Worm (Caenorhabditis elegans) whole organism, young adult: ENCODE data around the gene T04C4.3.

Source experiments
- D2030.7 ChIP-seq: fragments of 200-800 bp; sonication (Bioruptor generic); IDR thresholded peaks from 2 replicates; pipeline ENCODE4 v1.3.6; 2022; ENCODE audit warnings: missing genetic modification reagents, missing genetic modification characterization, missing compliant biosample characterization
- F22D6.2 ChIP-seq: sonication (generic microtip); optimal IDR thresholded peaks from 2 replicates; lab custom pipeline; 2016; ENCODE audit warnings: mild to moderate bottlenecking, missing genetic modification characterization, missing compliant biosample characterization
- F23B12.7 ChIP-seq: sonication (generic microtip); optimal IDR thresholded peaks from 2 replicates; lab custom pipeline; 2017; ENCODE audit warnings: missing genetic modification characterization, mild to moderate bottlenecking, missing compliant biosample characterization, antibody characterized with exemption, moderate library complexity; ENCODE audit not compliant: insufficient read depth
- F37B4.10 ChIP-seq: fragments of 200-800 bp; sonication (Bioruptor generic); IDR thresholded peaks from 2 replicates; pipeline ENCODE4 v1.3.6; 2022; ENCODE audit warnings: missing genetic modification characterization, missing compliant biosample characterization
- F52B5.7 ChIP-seq: sonication (generic microtip); optimal IDR thresholded peaks from 2 replicates; lab custom pipeline; 2016; ENCODE audit warnings: mild to moderate bottlenecking, missing genetic modification characterization, missing compliant biosample characterization
- K11D2.4 ChIP-seq: fragments of 200-800 bp; sonication (Bioruptor generic); IDR thresholded peaks from 2 replicates; pipeline ENCODE4 v1.3.6; 2022; ENCODE audit warnings: missing genetic modification reagents, missing genetic modification characterization, missing compliant biosample characterization
- K12H6.12 ChIP-seq: fragments of 200-800 bp; sonication (Bioruptor generic); optimal IDR thresholded peaks from 2 replicates; lab custom pipeline; 2018; ENCODE audit warnings: mild to moderate bottlenecking, missing genetic modification characterization, missing compliant biosample characterization
- Y53F4B.3 ChIP-seq: fragments of 200-800 bp; sonication (Bioruptor generic); IDR thresholded peaks from 2 replicates; pipeline ENCODE4 v1.3.6; 2022; ENCODE audit warnings: missing genetic modification reagents, missing genetic modification characterization, missing compliant biosample characterization
- akir-1 ChIP-seq: fragments of 200-800 bp; sonication (Bioruptor generic); optimal IDR thresholded peaks from 2 replicates; lab custom pipeline; 2018; ENCODE audit warnings: mild to moderate bottlenecking, missing genetic modification characterization, moderate library complexity, missing compliant biosample characterization
- ama-1 ChIP-seq, 3 experiments: fragments of 150-350 bp in 1 of 3; sonication (generic microtip) in 2 of 3; optimal IDR thresholded peaks; 2 replicates each; lab custom pipeline; 2014 to 2018; ENCODE audit warnings: missing biosample characterization in 2 of 3, missing genetic modification characterization in 2 of 3, missing genetic modification reagents in 2 of 3
- attf-3 ChIP-seq: fragments of 200-800 bp; sonication (Bioruptor generic); conservative IDR thresholded peaks from 2 replicates; pipeline ENCODE4 v1.3.6; 2022; ENCODE audit warnings: missing genetic modification reagents, missing genetic modification characterization, missing compliant biosample characterization
- attf-5 ChIP-seq: fragments of 200-800 bp; sonication (Bioruptor generic); optimal IDR thresholded peaks from 2 replicates; lab custom pipeline; 2018; ENCODE audit warnings: mild to moderate bottlenecking, missing genetic modification characterization, missing compliant biosample characterization
- bed-1 ChIP-seq: fragments of 200-800 bp; sonication (Bioruptor generic); IDR thresholded peaks from 2 replicates; pipeline ENCODE4 v1.3.6; 2022; ENCODE audit warnings: missing genetic modification reagents, missing genetic modification characterization, missing compliant biosample characterization
- cebp-1 ChIP-seq, 2 experiments: fragments of 200-800 bp in 1 of 2; sonication (Bioruptor generic) in 1 of 2; sonication (generic microtip) in 1 of 2; IDR thresholded peaks in 1 of 2; optimal IDR thresholded peaks in 1 of 2; 2 replicates each; pipeline versions ENCODE4 v1.3.6 to Lab custom; 2017 to 2022; ENCODE audit warnings: missing compliant biosample characterization in 2 of 2, missing genetic modification characterization in 2 of 2, mild to moderate bottlenecking in 1 of 2, missing genetic modification reagents in 1 of 2, moderate library complexity in 1 of 2
- cebp-2 ChIP-seq: fragments of 200-800 bp; sonication (Bioruptor generic); IDR thresholded peaks from 2 replicates; pipeline ENCODE4 v1.3.6; 2022; ENCODE audit warnings: missing genetic modification characterization, missing compliant biosample characterization
- ceh-27 ChIP-seq: fragments of 200-800 bp; sonication (Bioruptor generic); optimal IDR thresholded peaks from 2 replicates; lab custom pipeline; 2018; ENCODE audit warnings: mild to moderate bottlenecking, missing genetic modification characterization, moderate library complexity, missing compliant biosample characterization
- chd-7 ChIP-seq: sonication (generic microtip); optimal IDR thresholded peaks from 2 replicates; lab custom pipeline; 2016; ENCODE audit warnings: mild to moderate bottlenecking, missing genetic modification characterization, moderate library complexity, missing compliant biosample characterization
- dpl-1 ChIP-seq: fragments of 150-350 bp; optimal IDR thresholded peaks from 2 replicates; lab custom pipeline; 2014; ENCODE audit warnings: missing biosample characterization, missing genetic modification reagents, missing genetic modification characterization
- efl-1 ChIP-seq: fragments of 150-350 bp; optimal IDR thresholded peaks from 2 replicates; lab custom pipeline; 2014; ENCODE audit warnings: missing biosample characterization, missing genetic modification reagents, missing genetic modification characterization
- ets-4 ChIP-seq: fragments of 200-800 bp; sonication (Bioruptor generic); optimal IDR thresholded peaks from 2 replicates; lab custom pipeline; 2018; ENCODE audit warnings: mild to moderate bottlenecking, missing genetic modification characterization, missing compliant biosample characterization
- fkh-3 ChIP-seq: sonication (generic microtip); optimal IDR thresholded peaks from 2 replicates; lab custom pipeline; 2016; ENCODE audit warnings: mild to moderate bottlenecking, missing genetic modification characterization, missing compliant biosample characterization
- gei-17 ChIP-seq: fragments of 200-800 bp; sonication (Bioruptor generic); optimal IDR thresholded peaks from 2 replicates; lab custom pipeline; 2018; ENCODE audit warnings: mild to moderate bottlenecking, missing genetic modification characterization, missing compliant biosample characterization
- hlh-26 ChIP-seq: fragments of 200-800 bp; sonication (Bioruptor generic); conservative IDR thresholded peaks from 2 replicates; pipeline ENCODE4 v1.3.6; 2022; ENCODE audit warnings: missing genetic modification reagents, missing genetic modification characterization, missing compliant biosample characterization
- hmg-1.2 ChIP-seq: fragments of 200-800 bp; sonication (Bioruptor generic); IDR thresholded peaks from 2 replicates; pipeline ENCODE4 v1.3.6; 2022; ENCODE audit warnings: missing genetic modification reagents, missing genetic modification characterization, missing compliant biosample characterization
- hmg-20 ChIP-seq: fragments of 200-800 bp; sonication (Bioruptor generic); IDR thresholded peaks from 2 replicates; pipeline ENCODE4 v1.3.6; 2022; ENCODE audit warnings: missing genetic modification reagents, missing genetic modification characterization, missing compliant biosample characterization
- hsf-1 ChIP-seq: fragments of 200-800 bp; sonication (Bioruptor generic); IDR thresholded peaks from 2 replicates; pipeline ENCODE4 v1.3.6; 2022; ENCODE audit warnings: missing genetic modification reagents, missing genetic modification characterization, missing compliant biosample characterization
- let-607 ChIP-seq, 2 experiments: fragments of 200-800 bp in 1 of 2; sonication (Bioruptor generic) in 1 of 2; sonication (generic microtip) in 1 of 2; optimal IDR thresholded peaks; 2 replicates each; lab custom pipeline; 2016 to 2018; ENCODE audit warnings: mild to moderate bottlenecking in 2 of 2, missing compliant biosample characterization in 2 of 2, missing genetic modification characterization in 2 of 2, moderate library complexity in 2 of 2, missing genotype in 1 of 2
- lin-35 ChIP-seq, 3 experiments: fragments of 150-350 bp in 2 of 3; sonication (generic microtip) in 1 of 3; optimal IDR thresholded peaks; 2 replicates each; lab custom pipeline; 2014 to 2018; ENCODE audit warnings: missing biosample characterization in 3 of 3, missing genetic modification characterization in 3 of 3, missing genetic modification reagents in 3 of 3
- lin-54 ChIP-seq: fragments of 200-800 bp; sonication (Bioruptor generic); optimal IDR thresholded peaks from 2 replicates; lab custom pipeline; 2018; ENCODE audit warnings: mild to moderate bottlenecking, missing genetic modification characterization, missing compliant biosample characterization
- lir-1 ChIP-seq: fragments of 200-800 bp; sonication (Bioruptor generic); conservative IDR thresholded peaks from 2 replicates; pipeline ENCODE4 v1.3.6; 2022; ENCODE audit warnings: missing genetic modification reagents, missing genetic modification characterization, missing compliant biosample characterization
- madf-6 ChIP-seq: fragments of 200-800 bp; sonication (Bioruptor generic); IDR thresholded peaks from 2 replicates; pipeline ENCODE4 v1.3.6; 2022; ENCODE audit warnings: missing genetic modification reagents, missing genetic modification characterization, missing compliant biosample characterization
- mcd-1 ChIP-seq: fragments of 200-800 bp; sonication (Bioruptor generic); IDR thresholded peaks from 2 replicates; pipeline ENCODE4 v1.3.6; 2022; ENCODE audit warnings: missing genetic modification reagents, missing genetic modification characterization, missing compliant biosample characterization
- rcor-1 ChIP-seq: fragments of 200-800 bp; sonication (Bioruptor generic); IDR thresholded peaks from 2 replicates; pipeline ENCODE4 v1.3.6; 2022; ENCODE audit warnings: missing genetic modification reagents, missing genetic modification characterization, missing compliant biosample characterization
- rec-8 ChIP-seq, 2 experiments: sonication (generic microtip); optimal IDR thresholded peaks; 2 replicates each; lab custom pipeline; 2016; ENCODE audit warnings: mild to moderate bottlenecking in 2 of 2, missing genetic modification characterization in 2 of 2, missing genetic modification reagents in 2 of 2, missing genotype in 2 of 2, missing biosample characterization in 1 of 2, missing compliant biosample characterization in 1 of 2, moderate library complexity in 1 of 2
- repo-1 ChIP-seq: sonication (generic microtip); optimal IDR thresholded peaks from 2 replicates; lab custom pipeline; 2017; ENCODE audit warnings: mild to moderate bottlenecking, missing genetic modification characterization, missing compliant biosample characterization
- sdz-38 ChIP-seq: sonication (generic microtip); optimal IDR thresholded peaks from 2 replicates; lab custom pipeline; 2016; ENCODE audit warnings: missing genotype, missing genetic modification characterization, missing compliant biosample characterization
- snpc-4 ChIP-seq, 5 experiments: fragments of 150-350 bp in 1 of 5; sonication (generic microtip) in 4 of 5; optimal IDR thresholded peaks; 2 replicates each; lab custom pipeline; 2014 to 2018; ENCODE audit warnings: missing genetic modification characterization in 5 of 5, missing biosample characterization in 3 of 5, antibody characterized with exemption in 2 of 5, mild to moderate bottlenecking in 2 of 5, missing compliant biosample characterization in 2 of 5, missing genotype in 2 of 5, moderate library complexity in 2 of 5, missing genetic modification reagents in 1 of 5
- sptf-2 ChIP-seq: fragments of 200-800 bp; sonication (Bioruptor generic); optimal IDR thresholded peaks from 2 replicates; lab custom pipeline; 2018; ENCODE audit warnings: mild to moderate bottlenecking, missing genetic modification characterization, missing compliant biosample characterization
- tlf-1 ChIP-seq: fragments of 200-800 bp; sonication (Bioruptor generic); optimal IDR thresholded peaks from 2 replicates; lab custom pipeline; 2018; ENCODE audit warnings: mild to moderate bottlenecking, missing genetic modification characterization, missing compliant biosample characterization
- zfh-2 ChIP-seq: fragments of 200-800 bp; sonication (Bioruptor generic); conservative IDR thresholded peaks from 2 replicates; pipeline ENCODE4 v1.3.6; 2022; ENCODE audit warnings: missing genetic modification reagents, missing genetic modification characterization, missing compliant biosample characterization
- zim-3 ChIP-seq: sonication (generic microtip); optimal IDR thresholded peaks from 2 replicates; lab custom pipeline; 2017; ENCODE audit warnings: mild to moderate bottlenecking, missing genetic modification characterization, moderate library complexity, missing compliant biosample characterization
- ztf-22 ChIP-seq: fragments of 200-800 bp; sonication (Bioruptor generic); optimal IDR thresholded peaks from 2 replicates; lab custom pipeline; 2018; ENCODE audit warnings: mild to moderate bottlenecking, missing genetic modification characterization, moderate library complexity, missing compliant biosample characterization
- ztf-25 ChIP-seq: fragments of 200-800 bp; sonication (Bioruptor generic); IDR thresholded peaks from 2 replicates; pipeline ENCODE4 v1.3.6; 2022; ENCODE audit warnings: missing genetic modification reagents, missing genetic modification characterization, missing compliant biosample characterization
- ztf-28 ChIP-seq: fragments of 200-800 bp; sonication (Bioruptor generic); IDR thresholded peaks from 2 replicates; pipeline ENCODE4 v1.3.6; 2022; ENCODE audit warnings: missing genetic modification reagents, missing genetic modification characterization, missing compliant biosample characterization

The T04C4.3 gene

ce11 chrIV:2221350-2221749 lies 4.7 kb upstream of the T04C4.3 start:
- TF ChIP-seq cebp-1 (GFP tag; IDR thresholded peaks at IDR 0.05; lab: Robert Waterston, UW) (0 out of 2 replicates have a peak, but pooled peaks have one; percentile 24), cebp-1 (tag; optimal IDR thresholded peaks at IDR 0.05; lab: Kevin White, UChicago) (no peak), gei-17 (GFP tag; lab: Kevin White, UChicago) (no peak), hmg-20 (GFP tag; lab: Robert Waterston, UW) (no peak), attf-3 (no peak), sdz-38 (tag; lab: Kevin White, UChicago) (no peak), Y53F4B.3 (no peak)

- TF ChIP-seq repo-1 (tag; lab: Kevin White, UChicago) (no peak), K12H6.12 (tag; lab: Kevin White, UChicago) (no peak), dpl-1 (no peak), ztf-25 (GFP tag; lab: Robert Waterston, UW) (no peak), hsf-1 (GFP tag; lab: Robert Waterston, UW) (no peak), F23B12.7 (tag; lab: Kevin White, UChicago) (no peak), lin-54 (GFP tag; lab: Kevin White, UChicago) (no peak), tlf-1 (GFP tag; lab: Kevin White, UChicago) (no peak), chd-7 (tag; lab: Kevin White, UChicago) (no peak), let-607 (tag; optimal IDR thresholded peaks at IDR 0.05; lab: Kevin White, UChicago) (no peak), efl-1 (GFP tag; lab: Kevin White, UChicago) (no peak), zfh-2 (GFP tag; lab: Robert Waterston, UW) (no peak), madf-6 (no peak), ceh-27 (GFP tag; lab: Kevin White, UChicago) (no peak), F22D6.2 (tag; lab: Kevin White, UChicago) (no peak), F37B4.10 (no peak), F52B5.7 (tag; lab: Kevin White, UChicago) (no peak)
Observed at ce11 chrIV:2220896-2221295, 4.2 kb upstream of the T04C4.3 start.

- TF ChIP-seq lir-1 (GFP tag; lab: Robert Waterston, UW) (0 out of 2 replicates have a peak, but pooled peaks have one; percentile 11), bed-1 (GFP tag; lab: Robert Waterston, UW) (no peak), cebp-1 (GFP tag; IDR thresholded peaks at IDR 0.05; lab: Robert Waterston, UW) (peak; percentile 75), cebp-1 (tag; optimal IDR thresholded peaks at IDR 0.05; lab: Kevin White, UChicago) (peak; percentile 80), akir-1 (GFP tag; lab: Kevin White, UChicago) (no peak), attf-3 (no peak), sptf-2 (GFP tag; lab: Kevin White, UChicago) (no peak), ztf-28 (GFP tag; lab: Robert Waterston, UW) (no peak), ztf-22 (GFP tag; lab: Kevin White, UChicago) (no peak), K12H6.12 (tag; lab: Kevin White, UChicago) (peak; percentile 25), Y53F4B.3 (no peak), cebp-2 (no peak), fkh-3 (tag; lab: Kevin White, UChicago) (no peak), rec-8 (tag; optimal IDR thresholded peaks at IDR 0.05; lab: Kevin White, UChicago) (no peak), hlh-26 (GFP tag; lab: Robert Waterston, UW) (no peak), K11D2.4 (GFP tag; lab: Robert Waterston, UW) (peak; percentile 76; the same call in 1 of the 2 replicates), rcor-1 (no peak), ets-4 (GFP tag; lab: Kevin White, UChicago) (no peak), lin-35 (GFP tag; optimal IDR thresholded peaks at IDR 0.05; lab: Kevin White, UChicago) (no peak), snpc-4 (GFP tag; optimal IDR thresholded peaks at IDR 0.05; lab: Kevin White, UChicago) (no peak), snpc-4 (tag; optimal IDR thresholded peaks at IDR 0.05; lab: Kevin White, UChicago) (no peak), hmg-1.2 (peak; percentile 43; the same call in 1 of the 2 replicates), zim-3 (no peak), attf-5 (GFP tag; lab: Kevin White, UChicago) (peak; percentile 44), D2030.7 (GFP tag; lab: Robert Waterston, UW) (no peak), mcd-1 (GFP tag; lab: Robert Waterston, UW) (no peak), ama-1 (optimal IDR thresholded peaks at IDR 0.05; lab: Kevin White, UChicago) (peak; percentile 39), ama-1 (GFP tag; optimal IDR thresholded peaks at IDR 0.05; lab: Kevin White, UChicago) (no peak)
Observed at ce11 chrIV:2220147-2220546, 3.5 kb upstream of the T04C4.3 start.
